Worm (Caenorhabditis elegans) whole organism, midembryonic: ENCODE results near the gene F12A10.9.

Experiments
- flt-1 ChIP-seq: fragments of 200-800 bp; sonication (Bioruptor generic); IDR thresholded peaks from 2 replicates; pipeline ENCODE4 v1.3.6; 2022; ENCODE audit warnings: missing genetic modification characterization, missing compliant biosample characterization
- med-1 ChIP-seq: sonication (generic microtip); optimal IDR thresholded peaks from 2 replicates; lab custom pipeline; 2017; ENCODE audit warnings: missing genetic modification characterization, mild to moderate bottlenecking, missing compliant biosample characterization, antibody characterized with exemption, missing genetic modification reagents; ENCODE audit not compliant: insufficient read depth
- ztf-23 ChIP-seq: fragments of 200-800 bp; sonication (Bioruptor generic); IDR thresholded peaks from 2 replicates; pipeline ENCODE4 v1.3.6; 2022; ENCODE audit warnings: missing genetic modification reagents, missing genetic modification characterization, missing compliant biosample characterization
- ztf-29 ChIP-seq: fragments of 200-800 bp; sonication (Bioruptor generic); IDR thresholded peaks from 2 replicates; pipeline ENCODE4 v1.3.6; 2022; ENCODE audit warnings: missing genetic modification reagents, missing genetic modification characterization, missing compliant biosample characterization

DNA sequence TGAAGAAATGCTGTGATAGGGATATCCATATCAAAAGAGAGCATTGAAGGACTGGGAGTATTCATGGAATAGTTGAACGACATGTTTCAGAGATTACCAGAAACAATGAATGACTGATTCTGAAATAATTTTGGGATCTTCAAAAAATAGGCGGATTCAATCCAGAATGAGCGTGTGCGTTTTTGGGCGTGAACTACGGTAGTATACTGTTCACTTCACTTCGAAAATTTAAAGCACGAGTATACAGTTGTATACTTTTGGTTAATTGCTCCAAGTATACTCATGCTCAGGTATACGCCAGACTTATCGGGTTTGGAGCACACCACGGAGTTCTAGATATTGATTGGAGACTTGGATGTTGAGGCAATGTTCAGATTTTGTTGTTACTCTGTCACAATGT is 26.8 kb downstream of the F12A10.9 start, which contains the start of gene tbx-35:
- no peak for TF ChIP-seq ztf-23
- TF ChIP-seq ztf-29: no peak
- TF ChIP-seq med-1: no peak
- TF ChIP-seq flt-1 (GFP tag; lab: Robert Waterston, UW): no peak
